Fruit fly (Drosophila melanogaster): ENCODE results near the gene Eig71Eh.

Gene Eig71Eh

dm6 chr3L:15619626-15620247, 39.5 kb downstream of the Eig71Eh start, which contains the start of gene Phs (continued):
- peak; percentile 55 for TF ChIP-seq grau (tag; optimal IDR thresholded peaks at IDR 0.05)
- TF ChIP-seq ems (GFP tag; optimal IDR thresholded peaks at IDR 0.05): peak; percentile 80
- TF ChIP-seq maf-S (GFP tag; optimal IDR thresholded peaks at IDR 0.05): peak; percentile 87
- TF ChIP-seq ranshi (GFP tag; IDR thresholded peaks at IDR 0.05): peak; percentile 82
- TF ChIP-seq BEAF-32 (GFP tag; optimal IDR thresholded peaks at IDR 0.05): peak; percentile 39
- 0 out of 2 replicates have a peak, but pooled peaks have one; percentile 34 for TF ChIP-seq CG10321 (GFP tag; IDR thresholded peaks at IDR 0.05)
- peak; percentile 74 for TF ChIP-seq slp2 (GFP tag; optimal IDR thresholded peaks at IDR 0.05)
- peak; percentile 75 for TF ChIP-seq CG4404 (GFP tag; IDR thresholded peaks at IDR 0.05)
- peak; percentile 96 for TF ChIP-seq gsb-n (tag; optimal IDR thresholded peaks at IDR 0.05)
- peak; percentile 88 for TF ChIP-seq caup (GFP tag; optimal IDR thresholded peaks at IDR 0.05; ENCODE audit: severe bottlenecking)
- peak; percentile 77 for TF ChIP-seq CG5245 (GFP tag; optimal IDR thresholded peaks at IDR 0.05)
- TF ChIP-seq CG7928 (GFP tag; optimal IDR thresholded peaks at IDR 0.05): peak; percentile 36
- peak; percentile 34; the same call in 1 of the 4 replicates for TF ChIP-seq Dll (GFP tag; IDR thresholded peaks at IDR 0.05; ENCODE audit: partially characterized antibody)
- TF ChIP-seq CG16863 (GFP tag; optimal IDR thresholded peaks at IDR 0.05): peak; percentile 80
- TF ChIP-seq CG12769 (tag; optimal IDR thresholded peaks at IDR 0.05): peak; percentile 82
- peak; percentile 80 for TF ChIP-seq eyg (GFP tag; optimal IDR thresholded peaks at IDR 0.05)
- peak; percentile 19 for TF ChIP-seq CG15011 (GFP tag; optimal IDR thresholded peaks at IDR 0.05)
- no peak for TF ChIP-seq CG12219 (GFP tag; optimal IDR thresholded peaks at IDR 0.05)
- peak; percentile 64 for TF ChIP-seq Lhr (GFP tag; optimal IDR thresholded peaks at IDR 0.05)
- TF ChIP-seq lilli (GFP tag; optimal IDR thresholded peaks at IDR 0.05): peak; percentile 85
- TF ChIP-seq CG8388 (GFP tag; optimal IDR thresholded peaks at IDR 0.05): peak; percentile 16
- TF ChIP-seq B-H1 (GFP tag; IDR thresholded peaks at IDR 0.05): no peak
- peak; percentile 65; the same call in 2 of the 3 replicates for TF ChIP-seq sr (GFP tag; IDR thresholded peaks at IDR 0.05)
- no peak for TF ChIP-seq CG32767 (GFP tag; IDR thresholded peaks at IDR 0.05)
- TF ChIP-seq twi (tag; optimal IDR thresholded peaks at IDR 0.05): peak; percentile 48
- TF ChIP-seq dysf (GFP tag; IDR thresholded peaks at IDR 0.05): peak; percentile 70
- peak; percentile 12; the same call in 1 of the 2 replicates for TF ChIP-seq gt (GFP tag; IDR thresholded peaks at IDR 0.05)
- peak; percentile 54 for TF ChIP-seq Sin3A (optimal IDR thresholded peaks at IDR 0.05)
- no peak for TF ChIP-seq tna (GFP tag; IDR thresholded peaks at IDR 0.05; ENCODE audit: partially characterized antibody)
- peak; percentile 44 for TF ChIP-seq fd96Cb (tag; optimal IDR thresholded peaks at IDR 0.05)
- TF ChIP-seq lmd (GFP tag; IDR thresholded peaks at IDR 0.05): peak; percentile 66
- TF ChIP-seq CG8924 (tag; optimal IDR thresholded peaks at IDR 0.05): peak; percentile 38
- TF ChIP-seq pho (GFP tag; optimal IDR thresholded peaks at IDR 0.05): peak; percentile 76
- TF ChIP-seq zen2 (GFP tag; IDR thresholded peaks at IDR 0.05; ENCODE audit: partially characterized antibody): no peak
- TF ChIP-seq CG3163 (GFP tag; optimal IDR thresholded peaks at IDR 0.05): peak; percentile 74
- TF ChIP-seq Dfd (GFP tag; optimal IDR thresholded peaks at IDR 0.05): no peak
- peak; percentile 96 for TF ChIP-seq NFAT (GFP tag; IDR thresholded peaks at IDR 0.05)
- TF ChIP-seq vvl (GFP tag; IDR thresholded peaks at IDR 0.05): peak; percentile 88
- peak; percentile 82 for TF ChIP-seq CG7372 (GFP tag; IDR thresholded peaks at IDR 0.05)
- peak; percentile 100 for TF ChIP-seq CG10267 (tag; optimal IDR thresholded peaks at IDR 0.05)
- peak; percentile 28 for TF ChIP-seq D (optimal IDR thresholded peaks at IDR 0.05)
- peak; percentile 67 for TF ChIP-seq D (GFP tag; optimal IDR thresholded peaks at IDR 0.05)
- peak; percentile 28; the same call in 1 of the 2 replicates for TF ChIP-seq bowl (GFP tag; IDR thresholded peaks at IDR 0.05)
- peak; percentile 64 for TF ChIP-seq pnt (GFP tag; optimal IDR thresholded peaks at IDR 0.05)
- peak; percentile 71 for TF ChIP-seq CG10366 (GFP tag; IDR thresholded peaks at IDR 0.05)
- TF ChIP-seq CG17328 (GFP tag; IDR thresholded peaks at IDR 0.05): peak; percentile 66
- peak; percentile 74 for TF ChIP-seq ara (GFP tag; IDR thresholded peaks at IDR 0.05)
- peak; percentile 55 for TF ChIP-seq fd64A (GFP tag; optimal IDR thresholded peaks at IDR 0.05)
- peak; percentile 48 for TF ChIP-seq Usf (GFP tag; optimal IDR thresholded peaks at IDR 0.05)
- TF ChIP-seq ftz-f1 (GFP tag; optimal IDR thresholded peaks at IDR 0.05): peak; percentile 73
- no peak for TF ChIP-seq crol (GFP tag; IDR thresholded peaks at IDR 0.05)

Data from whole organism, embryonic.